Fruit fly (Drosophila melanogaster): ENCODE data around the gene Gr28b.
A peak's percentile ranks its signal among the peaks of the same experiment; 100 is the strongest.

The Gr28b gene

DNA sequence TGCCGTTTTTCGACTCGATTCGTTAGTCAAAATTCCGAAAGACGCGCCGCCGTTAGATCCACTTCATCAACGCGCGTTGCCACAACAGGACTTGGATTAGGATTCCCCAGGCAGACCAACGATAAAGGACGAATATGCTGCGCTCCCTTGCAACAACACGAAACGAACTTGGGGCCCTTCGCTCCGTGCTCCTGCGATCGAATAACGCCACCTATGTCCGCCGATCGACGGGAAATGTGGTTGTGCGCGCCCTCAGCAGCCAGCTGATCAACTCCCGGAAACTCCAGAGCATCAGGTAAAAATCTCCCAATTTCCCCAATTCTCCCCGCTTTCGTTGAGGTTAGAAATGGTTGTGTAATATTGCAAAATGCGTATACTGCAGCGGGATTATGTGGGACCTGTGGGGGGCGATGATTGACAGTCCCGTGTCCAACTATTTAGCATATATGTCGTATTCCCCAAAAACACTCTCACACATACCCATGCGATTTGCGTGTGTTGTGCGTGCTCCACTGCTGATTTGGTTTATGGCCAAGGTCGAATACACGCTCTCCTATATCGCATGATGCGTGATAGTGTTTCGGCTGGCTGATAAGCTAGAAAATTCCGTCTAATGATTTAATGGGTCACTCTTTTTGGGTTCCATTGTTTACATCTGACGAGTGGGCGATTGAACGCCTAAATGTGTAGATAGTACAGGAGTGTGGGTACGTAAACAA is 34.8 kb downstream of the Gr28b start (continued):
- TF ChIP-seq Hr3 (GFP tag; optimal IDR thresholded peaks at IDR 0.05) (no peak), so (GFP tag; IDR thresholded peaks at IDR 0.05) (no peak), CG15601 (tag; optimal IDR thresholded peaks at IDR 0.05) (no peak), Hmr (GFP tag; optimal IDR thresholded peaks at IDR 0.05) (no peak), CG13424 (tag; optimal IDR thresholded peaks at IDR 0.05) (no peak), exex (tag; optimal IDR thresholded peaks at IDR 0.05) (peak; percentile 90), CG42726 (GFP tag; IDR thresholded peaks at IDR 0.05; ENCODE audit: partially characterized antibody) (no peak), Ada2b (GFP tag; IDR thresholded peaks at IDR 0.05) (no peak), Chrac-16 (GFP tag; optimal IDR thresholded peaks at IDR 0.05) (no peak), fd96Cb (tag; optimal IDR thresholded peaks at IDR 0.05) (no peak), az2 (GFP tag; optimal IDR thresholded peaks at IDR 0.05) (no peak), CG8765 (GFP tag; IDR thresholded peaks at IDR 0.05) (no peak), emc (GFP tag; optimal IDR thresholded peaks at IDR 0.05) (no peak), Aef1 (GFP tag; IDR thresholded peaks at IDR 0.05) (no peak), Side (GFP tag; optimal IDR thresholded peaks at IDR 0.05) (no peak), CG4328 (GFP tag; optimal IDR thresholded peaks at IDR 0.05) (peak; percentile 18), ERR (GFP tag; optimal IDR thresholded peaks at IDR 0.05) (peak; percentile 63), CG8290 (GFP tag; optimal IDR thresholded peaks at IDR 0.05) (no peak), CG8290 (tag; optimal IDR thresholded peaks at IDR 0.05) (peak in 1 of 2 experiments; percentile 38), chn (GFP tag; optimal IDR thresholded peaks at IDR 0.05) (no peak), CG32772 (GFP tag; IDR thresholded peaks at IDR 0.05) (no peak), Dp (GFP tag; optimal IDR thresholded peaks at IDR 0.05) (no peak), vvl (GFP tag; IDR thresholded peaks at IDR 0.05) (no peak), Max (GFP tag; optimal IDR thresholded peaks at IDR 0.05) (no peak), Fer2 (tag; optimal IDR thresholded peaks at IDR 0.05) (no peak), rib (GFP tag; IDR thresholded peaks at IDR 0.05) (no peak), Dip3 (GFP tag; optimal IDR thresholded peaks at IDR 0.05) (no peak), lilli (GFP tag; optimal IDR thresholded peaks at IDR 0.05) (no peak), tup (GFP tag; optimal IDR thresholded peaks at IDR 0.05) (no peak), zen2 (GFP tag; IDR thresholded peaks at IDR 0.05; ENCODE audit: partially characterized antibody) (no peak), CG2116 (GFP tag; optimal IDR thresholded peaks at IDR 0.05) (no peak), Atf6 (GFP tag; IDR thresholded peaks at IDR 0.05) (no peak), peb (GFP tag; IDR thresholded peaks at IDR 0.05) (no peak), her (GFP tag; optimal IDR thresholded peaks at IDR 0.05) (no peak), odd (GFP tag; optimal IDR thresholded peaks at IDR 0.05) (no peak), ken (GFP tag; IDR thresholded peaks at IDR 0.05) (no peak), CG6272 (GFP tag; IDR thresholded peaks at IDR 0.05) (no peak), MESR4 (GFP tag; optimal IDR thresholded peaks at IDR 0.05) (peak; percentile 65), toy (GFP tag; IDR thresholded peaks at IDR 0.05) (no peak), pnt (GFP tag; optimal IDR thresholded peaks at IDR 0.05) (no peak), phol (tag; optimal IDR thresholded peaks at IDR 0.05) (no peak), CG7786 (GFP tag; optimal IDR thresholded peaks at IDR 0.05) (no peak), CG14667 (GFP tag; IDR thresholded peaks at IDR 0.05) (no peak), bsh (GFP tag; optimal IDR thresholded peaks at IDR 0.05) (no peak), Drgx (GFP tag; IDR thresholded peaks at IDR 0.05) (no peak), CG1647 (GFP tag; optimal IDR thresholded peaks at IDR 0.05) (no peak), Scr (GFP tag; IDR thresholded peaks at IDR 0.05; ENCODE audit: partially characterized antibody) (no peak), mld (GFP tag; IDR thresholded peaks at IDR 0.05; ENCODE audit: partially characterized antibody) (0 out of 3 replicates have a peak, but pooled peaks have one; percentile 39), gro (GFP tag; optimal IDR thresholded peaks at IDR 0.05) (peak; percentile 8), Dad (GFP tag; optimal IDR thresholded peaks at IDR 0.05) (no peak), sug (tag; optimal IDR thresholded peaks at IDR 0.05) (peak; percentile 65)
